Worm (Caenorhabditis elegans) whole organism, L1 larva: ENCODE measurements around the gene F55B11.6.
"Not testable (repeated sequence)": the region's sequence is repeated elsewhere in the genome, so short reads cannot be mapped to it uniquely, and the experiment has no call there.

Experiments used
- C16A3.4 ChIP-seq: fragments of 150-350 bp; optimal IDR thresholded peaks from 2 replicates; lab custom pipeline; 2014; ENCODE audit warnings: missing biosample characterization, missing genetic modification characterization
- C34B4.2 ChIP-seq: sonication (generic microtip); optimal IDR thresholded peaks from 2 replicates; lab custom pipeline; 2017; ENCODE audit warnings: mild to moderate bottlenecking, missing genetic modification characterization, missing compliant biosample characterization
- F16B12.6 ChIP-seq: fragments of 150-350 bp; optimal IDR thresholded peaks from 2 replicates; lab custom pipeline; 2014; ENCODE audit warnings: missing biosample characterization, missing genetic modification characterization
- Y116A8C.19 ChIP-seq: sonication (generic microtip); optimal IDR thresholded peaks from 2 replicates; lab custom pipeline; 2016; ENCODE audit warnings: missing compliant biosample characterization, missing genetic modification characterization, borderline replicate concordance
- aha-1 ChIP-seq: fragments of 150-350 bp; optimal IDR thresholded peaks from 2 replicates; lab custom pipeline; 2014; ENCODE audit warnings: missing biosample characterization, missing genetic modification characterization
- alr-1 ChIP-seq: fragments of 200-800 bp; sonication (Bioruptor generic); optimal IDR thresholded peaks from 2 replicates; lab custom pipeline; 2018; ENCODE audit warnings: borderline replicate concordance, mild to moderate bottlenecking, missing genetic modification characterization, missing compliant biosample characterization
- aly-2 ChIP-seq: fragments of 150-350 bp; optimal IDR thresholded peaks from 2 replicates; lab custom pipeline; 2014; ENCODE audit warnings: missing biosample characterization, missing genetic modification characterization
- ceh-63 ChIP-seq: fragments of 200-800 bp; sonication (Bioruptor generic); optimal IDR thresholded peaks from 2 replicates; lab custom pipeline; 2018; ENCODE audit warnings: mild to moderate bottlenecking, missing genetic modification characterization, missing compliant biosample characterization
- ceh-8 ChIP-seq: fragments of 200-800 bp; sonication (Bioruptor generic); optimal IDR thresholded peaks from 2 replicates; lab custom pipeline; 2018; ENCODE audit warnings: mild to moderate bottlenecking, missing genetic modification characterization, moderate library complexity, missing compliant biosample characterization
- ceh-82 ChIP-seq, 3 experiments: fragments of 150-350 bp in 1 of 3; sonication (generic microtip) in 2 of 3; optimal IDR thresholded peaks; 2 replicates each; lab custom pipeline; 2014 to 2017; ENCODE audit warnings: missing biosample characterization in 3 of 3, missing genetic modification characterization in 3 of 3
- ceh-88 ChIP-seq: fragments of 200-800 bp; sonication (Bioruptor generic); IDR thresholded peaks from 2 replicates; pipeline ENCODE4 v1.3.6; 2022; ENCODE audit warnings: missing genetic modification characterization, missing compliant biosample characterization
- ces-1 ChIP-seq: fragments of 150-350 bp; optimal IDR thresholded peaks from 2 replicates; lab custom pipeline; 2014; ENCODE audit warnings: missing biosample characterization, missing genetic modification reagents, missing genetic modification characterization
- dpl-1 ChIP-seq, 3 experiments: fragments of 150-350 bp in 2 of 3; sonication (generic microtip) in 1 of 3; optimal IDR thresholded peaks; 2 replicates each; lab custom pipeline; 2014 to 2017; ENCODE audit warnings: missing biosample characterization in 3 of 3, missing genetic modification characterization in 3 of 3, missing genetic modification reagents in 3 of 3
- dsc-1 ChIP-seq: sonication (generic microtip); optimal IDR thresholded peaks from 2 replicates; lab custom pipeline; 2016; ENCODE audit warnings: mild to moderate bottlenecking, missing genetic modification characterization, missing compliant biosample characterization
- efl-3 ChIP-seq: fragments of 200-800 bp; sonication (Bioruptor generic); optimal IDR thresholded peaks from 2 replicates; lab custom pipeline; 2018; ENCODE audit warnings: mild to moderate bottlenecking, missing genetic modification characterization, missing compliant biosample characterization
- egl-13 ChIP-seq: sonication (generic microtip); optimal IDR thresholded peaks from 2 replicates; lab custom pipeline; 2016; ENCODE audit warnings: missing genotype, missing genetic modification reagents, missing genetic modification characterization, missing compliant biosample characterization
- elt-3 ChIP-seq, 6 experiments: fragments of 150-350 bp in 1 of 6; sonication (generic microtip); optimal IDR thresholded peaks; 2 replicates each; lab custom pipeline; 2017 to 2018; ENCODE audit warnings: missing biosample characterization in 6 of 6, missing genetic modification characterization in 6 of 6, inconsistent platforms in 1 of 6
- ets-5 ChIP-seq: fragments of 200-800 bp; sonication (Bioruptor generic); IDR thresholded peaks from 2 replicates; pipeline ENCODE4 v1.3.6; 2022; ENCODE audit warnings: missing genetic modification characterization, missing compliant biosample characterization
- fkh-10 ChIP-seq: sonication (generic microtip); optimal IDR thresholded peaks from 2 replicates; lab custom pipeline; 2017; ENCODE audit warnings: missing biosample characterization, missing genetic modification reagents, missing genetic modification characterization
- fkh-8 ChIP-seq: sonication (generic microtip); optimal IDR thresholded peaks from 2 replicates; lab custom pipeline; 2016; ENCODE audit warnings: mild to moderate bottlenecking, missing genetic modification characterization, missing compliant biosample characterization
- fos-1 ChIP-seq: fragments of 150-350 bp; optimal IDR thresholded peaks from 2 replicates; lab custom pipeline; 2014; ENCODE audit warnings: missing biosample characterization, missing genetic modification characterization
- grh-1 ChIP-seq: fragments of 200-800 bp; sonication (Bioruptor generic); IDR thresholded peaks from 2 replicates; pipeline ENCODE4 v1.3.6; 2022; ENCODE audit warnings: missing genetic modification reagents, missing genetic modification characterization, missing compliant biosample characterization
- hlh-17 ChIP-seq: fragments of 200-800 bp; sonication (Bioruptor generic); optimal IDR thresholded peaks from 2 replicates; lab custom pipeline; 2018; ENCODE audit warnings: missing genetic modification characterization, mild to moderate bottlenecking, missing compliant biosample characterization, moderate library complexity, borderline replicate concordance
- irx-1 ChIP-seq: sonication (generic microtip); optimal IDR thresholded peaks from 2 replicates; lab custom pipeline; 2016; ENCODE audit warnings: missing genetic modification characterization, missing compliant biosample characterization
- isw-1 ChIP-seq: fragments of 200-800 bp; sonication (Bioruptor generic); IDR thresholded peaks from 2 replicates; pipeline ENCODE4 v1.3.6; 2022; ENCODE audit warnings: missing genetic modification characterization, missing compliant biosample characterization
- lin-14 ChIP-seq: fragments of 200-800 bp; sonication (Bioruptor generic); optimal IDR thresholded peaks from 2 replicates; lab custom pipeline; 2018; ENCODE audit warnings: mild to moderate bottlenecking, missing genetic modification characterization, moderate library complexity, missing compliant biosample characterization
- lin-15B ChIP-seq: fragments of 150-350 bp; sonication (generic microtip); optimal IDR thresholded peaks from 3 replicates; lab custom pipeline; 2014; ENCODE audit warnings: missing biosample characterization, missing genetic modification characterization
- lsy-2 ChIP-seq, 2 experiments: fragments of 150-350 bp; optimal IDR thresholded peaks; 2 replicates each; lab custom pipeline; 2014; ENCODE audit warnings: missing biosample characterization in 2 of 2, missing genetic modification characterization in 2 of 2
- mdl-1 ChIP-seq, 2 experiments: fragments of 150-350 bp; optimal IDR thresholded peaks; 2 replicates each; lab custom pipeline; 2014 to 2017; ENCODE audit warnings: missing biosample characterization in 2 of 2, missing genetic modification characterization in 2 of 2, inconsistent platforms in 1 of 2
- nhr-12 ChIP-seq: sonication (generic microtip); optimal IDR thresholded peaks from 2 replicates; lab custom pipeline; 2017; ENCODE audit warnings: missing biosample characterization, missing genetic modification characterization
- nhr-20 ChIP-seq: sonication (generic microtip); optimal IDR thresholded peaks from 2 replicates; lab custom pipeline; 2016; ENCODE audit warnings: mild to moderate bottlenecking, missing genetic modification characterization, missing compliant biosample characterization
- nhr-28 ChIP-seq: fragments of 150-350 bp; optimal IDR thresholded peaks from 2 replicates; lab custom pipeline; 2014; ENCODE audit warnings: missing biosample characterization, missing genetic modification characterization
- nhr-47 ChIP-seq: sonication (generic microtip); optimal IDR thresholded peaks from 2 replicates; lab custom pipeline; 2016; ENCODE audit warnings: mild to moderate bottlenecking, missing genetic modification characterization, moderate library complexity, missing compliant biosample characterization
- nhr-71 ChIP-seq: sonication (generic microtip); optimal IDR thresholded peaks from 2 replicates; lab custom pipeline; 2016; ENCODE audit warnings: mild to moderate bottlenecking, missing genetic modification characterization, moderate library complexity, missing compliant biosample characterization
- nhr-76 ChIP-seq: sonication (generic microtip); optimal IDR thresholded peaks from 2 replicates; lab custom pipeline; 2017; ENCODE audit warnings: missing biosample characterization, missing genetic modification characterization
- nhr-84 ChIP-seq: sonication (generic microtip); optimal IDR thresholded peaks from 2 replicates; lab custom pipeline; 2017; ENCODE audit warnings: missing biosample characterization, missing genetic modification characterization
- pax-3 ChIP-seq: fragments of 200-800 bp; sonication (Bioruptor generic); optimal IDR thresholded peaks from 2 replicates; lab custom pipeline; 2018; ENCODE audit warnings: mild to moderate bottlenecking, missing genetic modification characterization, moderate library complexity, missing compliant biosample characterization
- rnt-1 ChIP-seq: sonication (generic microtip); optimal IDR thresholded peaks from 2 replicates; lab custom pipeline; 2016; ENCODE audit warnings: mild to moderate bottlenecking, missing genetic modification characterization, moderate library complexity, missing compliant biosample characterization
- snu-23 ChIP-seq: sonication (generic microtip); optimal IDR thresholded peaks from 2 replicates; lab custom pipeline; 2016; ENCODE audit warnings: missing genetic modification characterization, missing compliant biosample characterization
- sox-4 ChIP-seq: sonication (generic microtip); optimal IDR thresholded peaks from 2 replicates; lab custom pipeline; 2016; ENCODE audit warnings: missing genetic modification characterization, missing compliant biosample characterization
- sup-37 ChIP-seq: fragments of 200-800 bp; sonication (Bioruptor generic); optimal IDR thresholded peaks from 2 replicates; lab custom pipeline; 2018; ENCODE audit warnings: mild to moderate bottlenecking, missing genetic modification characterization, missing compliant biosample characterization
- tlp-1 ChIP-seq: fragments of 150-350 bp; optimal IDR thresholded peaks from 2 replicates; lab custom pipeline; 2014; ENCODE audit warnings: missing biosample characterization, missing genetic modification characterization
- unc-62 ChIP-seq: fragments of 150-350 bp; optimal IDR thresholded peaks from 2 replicates; lab custom pipeline; 2014; ENCODE audit warnings: missing biosample characterization, missing genetic modification reagents, missing genetic modification characterization
- unc-98 ChIP-seq: fragments of 200-800 bp; sonication (Bioruptor generic); IDR thresholded peaks from 2 replicates; pipeline ENCODE4 v1.3.6; 2022; ENCODE audit warnings: missing genetic modification characterization, missing compliant biosample characterization
- zag-1 ChIP-seq: fragments of 150-350 bp; optimal IDR thresholded peaks from 2 replicates; lab custom pipeline; 2014; ENCODE audit warnings: missing biosample characterization, missing genetic modification characterization
- ztf-11 ChIP-seq, 2 experiments: sonication (generic microtip); optimal IDR thresholded peaks; 2 replicates each; lab custom pipeline; 2016 to 2017; ENCODE audit warnings: missing genetic modification characterization in 2 of 2, missing biosample characterization in 1 of 2, missing compliant biosample characterization in 1 of 2
- ztf-4 ChIP-seq: fragments of 150-350 bp; optimal IDR thresholded peaks from 2 replicates; lab custom pipeline; 2014; ENCODE audit warnings: missing biosample characterization, missing genetic modification characterization

Gene F55B11.6

ce11 chrIV:14377267-14377814 lies 39.7 kb downstream of the F55B11.6 start (continued):
- TF ChIP-seq isw-1 (GFP tag; lab: Robert Waterston, UW) (no peak), snu-23 (no peak), dsc-1 (no peak)

ce11 chrIV:14373814-14374213 lies 43.2 kb downstream of the F55B11.6 start, which contains the start of gene Y67A10A.7:
Gene Y67A10A.7, plus strand, starts transcription at chrIV:14374114.
- TF ChIP-seq Y116A8C.19 (tag; lab: Kevin White, UChicago); isw-1 (GFP tag; lab: Robert Waterston, UW); nhr-84 (tag; lab: Kevin White, UChicago): not testable (repeated sequence)

DNA sequence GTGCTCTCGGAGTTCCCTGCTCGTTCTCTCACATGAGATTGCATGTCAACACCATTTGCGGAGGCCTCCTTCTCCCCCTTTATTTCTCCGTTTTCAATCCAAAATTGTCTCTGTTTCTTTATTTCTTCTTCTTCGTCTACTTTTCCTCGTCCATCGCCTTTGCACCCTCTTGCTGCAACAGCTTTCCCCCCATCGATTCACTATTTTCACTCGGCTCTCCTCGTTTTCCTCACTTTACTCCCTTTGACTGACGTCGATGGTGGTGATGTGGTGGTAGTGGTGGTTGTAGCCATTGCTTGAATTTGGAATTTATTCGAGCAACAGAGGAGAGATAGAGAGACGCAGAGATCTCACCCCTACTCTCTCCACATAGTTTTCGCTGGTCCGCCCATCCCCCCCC lies 45.4 kb downstream of the F55B11.6 start:
- TF ChIP-seq ets-5 (GFP tag; lab: Robert Waterston, UW) (no peak), irx-1 (tag; lab: Kevin White, UChicago) (no peak), ceh-8 (peak; percentile 2), rnt-1 (tag; lab: Kevin White, UChicago) (no peak), isw-1 (GFP tag; lab: Robert Waterston, UW) (peak; percentile 36), Y116A8C.19 (tag; lab: Kevin White, UChicago) (no peak), fos-1 (tag; lab: Kevin White, UChicago) (no peak), grh-1 (GFP tag; lab: Robert Waterston, UW) (no peak), lin-15B (tag; lab: Kevin White, UChicago) (no peak), unc-98 (GFP tag; lab: Robert Waterston, UW) (no peak), mdl-1 (tag; optimal IDR thresholded peaks at IDR 0.05; lab: Kevin White, UChicago) (no peak), dpl-1 (GFP tag; optimal IDR thresholded peaks at IDR 0.05; lab: Kevin White, UChicago) (peak in 1 of 3 experiments; percentile 25), ces-1 (GFP tag; lab: Kevin White, UChicago) (no peak), egl-13 (peak; percentile 38), ztf-11 (tag; optimal IDR thresholded peaks at IDR 0.05; lab: Kevin White, UChicago) (no peak), fkh-8 (tag; lab: Kevin White, UChicago) (peak; percentile 78), sox-4 (tag; lab: Kevin White, UChicago) (no peak), C16A3.4 (tag; lab: Kevin White, UChicago) (no peak), nhr-20 (no peak), sup-37 (GFP tag; lab: Kevin White, UChicago) (no peak), unc-62 (GFP tag; lab: Kevin White, UChicago) (no peak), aly-2 (tag; lab: Kevin White, UChicago) (no peak), fkh-10 (GFP tag; lab: Kevin White, UChicago) (peak; percentile 76), efl-3 (no peak), ceh-88 (GFP tag; lab: Robert Waterston, UW) (no peak), nhr-76 (tag; lab: Kevin White, UChicago) (no peak), hlh-17 (no peak), nhr-47 (tag; lab: Kevin White, UChicago) (peak; percentile 49), ceh-82 (tag; optimal IDR thresholded peaks at IDR 0.05; lab: Kevin White, UChicago) (peak; percentile 6 to 73 (median 32)), zag-1 (tag; lab: Kevin White, UChicago) (no peak), pax-3 (peak; percentile 33), dsc-1 (no peak), nhr-28 (tag; lab: Kevin White, UChicago) (no peak), ceh-63 (GFP tag; lab: Kevin White, UChicago) (no peak), ztf-4 (tag; lab: Kevin White, UChicago) (no peak), nhr-12 (tag; lab: Kevin White, UChicago) (no peak), nhr-71 (tag; lab: Kevin White, UChicago) (peak; percentile 52), lsy-2 (tag; optimal IDR thresholded peaks at IDR 0.05; lab: Kevin White, UChicago) (peak in 1 of 2 experiments; percentile 66), aha-1 (tag; lab: Kevin White, UChicago) (no peak), snu-23 (peak; percentile 49), lin-14 (GFP tag; lab: Kevin White, UChicago) (peak; percentile 93), tlp-1 (no peak), C34B4.2 (no peak), elt-3 (tag; optimal IDR thresholded peaks at IDR 0.05; lab: Kevin White, UChicago) (no peak), alr-1 (tag; lab: Kevin White, UChicago) (no peak), F16B12.6 (tag; lab: Kevin White, UChicago) (no peak)
